Worm (Caenorhabditis elegans): ENCODE data around the gene rps-5.

Gene rps-5

DNA sequence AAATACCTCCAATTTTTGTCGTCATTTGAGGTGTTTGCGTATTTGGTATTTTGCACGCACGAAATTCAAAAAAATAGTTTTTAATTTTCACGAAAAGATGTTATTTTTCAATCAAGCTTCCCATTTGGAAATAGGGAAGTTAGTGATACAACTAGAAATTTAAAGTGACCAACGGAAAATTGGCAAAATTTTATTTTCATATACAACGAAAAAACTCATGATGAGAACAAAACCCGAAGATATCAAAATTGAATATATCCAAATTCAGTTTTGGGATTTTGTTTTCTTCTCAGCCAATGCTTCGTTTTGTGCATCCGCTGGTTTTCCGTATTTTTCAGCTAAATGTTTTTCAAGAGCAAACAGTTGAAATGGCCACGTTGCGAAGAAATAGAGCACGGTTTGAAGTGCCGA is 35.1 kb upstream of the rps-5 start (continued):
- TF ChIP-seq him-1 (tag; optimal IDR thresholded peaks at IDR 0.05) (peak; percentile 64), F57A8.1 (GFP tag; optimal IDR thresholded peaks at IDR 0.05) (no peak), lir-1 (GFP tag; conservative IDR thresholded peaks at IDR 0.05) (no peak), Y95B8A.8 (GFP tag; IDR thresholded peaks at IDR 0.05) (0 out of 2 replicates have a peak, but pooled peaks have one; percentile 50), bed-1 (GFP tag; IDR thresholded peaks at IDR 0.05) (no peak), T07F8.4 (tag; optimal IDR thresholded peaks at IDR 0.05) (no peak), hmg-1.2 (GFP tag; IDR thresholded peaks at IDR 0.05) (no peak), nhr-120 (GFP tag; IDR thresholded peaks at IDR 0.05) (no peak), B0019.2 (GFP tag; conservative IDR thresholded peaks at IDR 0.05) (no peak), snpc-3.4 (tag; optimal IDR thresholded peaks at IDR 0.05) (peak; percentile 53), snpc-4 (GFP tag; optimal IDR thresholded peaks at IDR 0.05) (peak; percentile 54), snpc-4 (tag; optimal IDR thresholded peaks at IDR 0.05) (peak in 2 of 4 experiments; percentile 37 to 45), dox-1 (GFP tag; IDR thresholded peaks at IDR 0.05) (no peak), bed-2 (GFP tag; IDR thresholded peaks at IDR 0.05) (no peak), nhr-80 (tag; optimal IDR thresholded peaks at IDR 0.05) (no peak), ceh-27 (GFP tag; optimal IDR thresholded peaks at IDR 0.05) (no peak), F57C9.4 (tag; optimal IDR thresholded peaks at IDR 0.05) (peak; percentile 76), ama-1 (optimal IDR thresholded peaks at IDR 0.05) (no peak), ama-1 (GFP tag; optimal IDR thresholded peaks at IDR 0.05) (peak in 1 of 2 experiments; percentile 63), B0336.3 (GFP tag; IDR thresholded peaks at IDR 0.05) (peak; percentile 53; the same call in 1 of the 2 replicates), ceh-91 (GFP tag; IDR thresholded peaks at IDR 0.05) (no peak), B0035.1 (tag; optimal IDR thresholded peaks at IDR 0.05) (peak; percentile 61), die-1 (tag; optimal IDR thresholded peaks at IDR 0.05) (peak; percentile 35), ztf-28 (GFP tag; IDR thresholded peaks at IDR 0.05) (no peak), efl-1 (GFP tag; optimal IDR thresholded peaks at IDR 0.05) (no peak), nhr-90 (tag; optimal IDR thresholded peaks at IDR 0.05) (peak; percentile 24), ccch-3 (GFP tag; optimal IDR thresholded peaks at IDR 0.05) (no peak), let-607 (tag; optimal IDR thresholded peaks at IDR 0.05) (no peak), atf-7 (tag; optimal IDR thresholded peaks at IDR 0.05) (peak; percentile 46), ekl-4 (GFP tag; IDR thresholded peaks at IDR 0.05) (peak; percentile 72), repo-1 (tag; optimal IDR thresholded peaks at IDR 0.05) (peak; percentile 78), ZK185.1 (tag; optimal IDR thresholded peaks at IDR 0.05; ENCODE audit: poor library complexity, severe bottlenecking) (no peak), Y56A3A.18 (GFP tag; IDR thresholded peaks at IDR 0.05) (0 out of 2 replicates have a peak, but pooled peaks have one; percentile 49), nhr-27 (tag; optimal IDR thresholded peaks at IDR 0.05) (peak; percentile 75), egrh-3 (GFP tag; IDR thresholded peaks at IDR 0.05) (no peak), lin-26 (GFP tag; IDR thresholded peaks at IDR 0.05) (peak; percentile 59), attf-3 (GFP tag; conservative IDR thresholded peaks at IDR 0.05) (no peak), egl-44 (GFP tag; IDR thresholded peaks at IDR 0.05) (no peak), aptf-3 (GFP tag; IDR thresholded peaks at IDR 0.05) (no peak), rpc-1 (optimal IDR thresholded peaks at IDR 0.05) (no peak), rpc-1 (tag; optimal IDR thresholded peaks at IDR 0.05) (no peak), hrde-1 (tag; optimal IDR thresholded peaks at IDR 0.05; ENCODE audit: borderline replicate concordance) (peak; percentile 89), lsl-1 (GFP tag; optimal IDR thresholded peaks at IDR 0.05) (peak; percentile 37), mcd-1 (GFP tag; IDR thresholded peaks at IDR 0.05) (no peak), F55B11.4 (tag; optimal IDR thresholded peaks at IDR 0.05; ENCODE audit: borderline replicate concordance, insufficient read depth) (no peak), K12H6.12 (tag; optimal IDR thresholded peaks at IDR 0.05) (no peak), sdz-38 (tag; optimal IDR thresholded peaks at IDR 0.05) (no peak), F39B2.1 (GFP tag; IDR thresholded peaks at IDR 0.05) (no peak), somi-1 (GFP tag; optimal IDR thresholded peaks at IDR 0.05) (no peak), Y53G8AR.9 (GFP tag; conservative IDR thresholded peaks at IDR 0.05) (no peak; the same call in 1 of the 2 replicates)

Data from whole organism, young adult.